Worm (Caenorhabditis elegans): Measurements from ENCODE around the gene attf-3.

DNA sequence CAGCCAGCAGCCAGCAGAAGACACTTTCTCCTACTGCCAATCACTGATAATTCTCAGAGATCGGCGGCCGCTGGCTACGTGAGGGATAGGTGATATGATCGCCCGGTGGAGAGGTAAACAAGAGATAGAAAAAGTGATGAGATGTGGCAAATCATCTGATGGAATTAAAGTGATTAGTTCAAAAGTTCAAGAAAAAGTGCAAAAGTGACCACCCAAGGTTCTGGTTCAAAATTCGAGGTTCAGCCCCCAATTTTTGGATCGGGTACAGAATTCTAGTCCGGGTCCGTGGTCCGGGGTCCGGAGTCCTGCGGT, 20.6 kb downstream of the attf-3 start:
- TF ChIP-seq tbx-37 (GFP tag; conservative IDR thresholded peaks at IDR 0.05) = no peak
- TF ChIP-seq ama-1 (optimal IDR thresholded peaks at IDR 0.05) = no peak
- no peak for TF ChIP-seq sea-1 (GFP tag; conservative IDR thresholded peaks at IDR 0.05)
- no peak for TF ChIP-seq tbx-11 (GFP tag; IDR thresholded peaks at IDR 0.05)
- TF ChIP-seq F13C5.2 (tag; optimal IDR thresholded peaks at IDR 0.05) = no peak
